Worm (Caenorhabditis elegans) whole organism, late embryonic: ENCODE measurements around the gene lipl-6.

Experiments used
- C38D4.7 ChIP-seq: fragments of 200-800 bp; sonication (Bioruptor generic); optimal IDR thresholded peaks from 2 replicates; lab custom pipeline; 2018; ENCODE audit warnings: mild to moderate bottlenecking, missing genetic modification characterization, moderate library complexity, missing compliant biosample characterization
- T23F11.4 ChIP-seq: fragments of 200-800 bp; sonication (Bioruptor generic); optimal IDR thresholded peaks from 2 replicates; lab custom pipeline; 2018; ENCODE audit warnings: mild to moderate bottlenecking, missing genetic modification characterization, missing compliant biosample characterization
- ahr-1 ChIP-seq: sonication (generic microtip); optimal IDR thresholded peaks from 2 replicates; lab custom pipeline; 2016; ENCODE audit warnings: missing genetic modification characterization, missing compliant biosample characterization
- ceh-14 ChIP-seq: sonication (generic microtip); optimal IDR thresholded peaks from 2 replicates; lab custom pipeline; 2016; ENCODE audit warnings: missing genotype, missing genetic modification characterization, missing compliant biosample characterization
- ceh-18 ChIP-seq: sonication (generic microtip); optimal IDR thresholded peaks from 2 replicates; lab custom pipeline; 2016; ENCODE audit warnings: missing genetic modification characterization, missing compliant biosample characterization
- ceh-24 ChIP-seq: sonication (generic microtip); optimal IDR thresholded peaks from 2 replicates; lab custom pipeline; 2016; ENCODE audit warnings: mild to moderate bottlenecking, missing genetic modification characterization, missing compliant biosample characterization
- ceh-30 ChIP-seq: fragments of 150-350 bp; optimal IDR thresholded peaks from 2 replicates; lab custom pipeline; 2014; ENCODE audit warnings: missing biosample characterization, missing genetic modification characterization
- ceh-34 ChIP-seq: sonication (generic microtip); optimal IDR thresholded peaks from 2 replicates; lab custom pipeline; 2016; ENCODE audit warnings: mild to moderate bottlenecking, missing genetic modification characterization, missing compliant biosample characterization
- ceh-45 ChIP-seq: fragments of 200-800 bp; sonication (Bioruptor generic); IDR thresholded peaks from 2 replicates; pipeline ENCODE4 v1.3.6; 2022; ENCODE audit warnings: missing genetic modification reagents, missing genetic modification characterization, missing compliant biosample characterization
- ceh-6 ChIP-seq: fragments of 200-800 bp; sonication (Bioruptor generic); optimal IDR thresholded peaks from 2 replicates; lab custom pipeline; 2018; ENCODE audit warnings: mild to moderate bottlenecking, missing genetic modification characterization, missing compliant biosample characterization
- ceh-9 ChIP-seq: sonication (generic microtip); optimal IDR thresholded peaks from 2 replicates; lab custom pipeline; 2016; ENCODE audit warnings: mild to moderate bottlenecking, missing genetic modification characterization, inconsistent platforms, missing compliant biosample characterization
- dmd-4 ChIP-seq: sonication (generic microtip); optimal IDR thresholded peaks from 2 replicates; lab custom pipeline; 2016; ENCODE audit warnings: borderline replicate concordance, missing genetic modification characterization, missing compliant biosample characterization
- dve-1 ChIP-seq: sonication (generic microtip); optimal IDR thresholded peaks from 2 replicates; lab custom pipeline; 2017; ENCODE audit warnings: antibody characterized with exemption, mild to moderate bottlenecking, missing genetic modification characterization, missing compliant biosample characterization
- elt-4 ChIP-seq: sonication (generic microtip); optimal IDR thresholded peaks from 2 replicates; lab custom pipeline; 2016; ENCODE audit warnings: missing genetic modification characterization, missing compliant biosample characterization
- ets-4 ChIP-seq: sonication (generic microtip); optimal IDR thresholded peaks from 2 replicates; lab custom pipeline; 2016; ENCODE audit warnings: missing genetic modification characterization, missing compliant biosample characterization
- eyg-1 ChIP-seq: sonication (generic microtip); optimal IDR thresholded peaks from 2 replicates; lab custom pipeline; 2016; ENCODE audit warnings: missing genotype, missing genetic modification characterization, missing compliant biosample characterization
- fax-1 ChIP-seq: sonication (generic microtip); optimal IDR thresholded peaks from 2 replicates; lab custom pipeline; 2016; ENCODE audit warnings: missing genotype, missing genetic modification characterization, missing compliant biosample characterization
- fkh-10 ChIP-seq: fragments of 150-350 bp; optimal IDR thresholded peaks from 2 replicates; lab custom pipeline; 2014; ENCODE audit warnings: missing biosample characterization, missing genetic modification reagents, missing genetic modification characterization
- gmeb-2 ChIP-seq: sonication (generic microtip); optimal IDR thresholded peaks from 2 replicates; lab custom pipeline; 2016; ENCODE audit warnings: missing genetic modification characterization, inconsistent platforms, missing compliant biosample characterization
- hlh-13 ChIP-seq: fragments of 200-800 bp; sonication (Bioruptor generic); optimal IDR thresholded peaks from 2 replicates; lab custom pipeline; 2018; ENCODE audit warnings: mild to moderate bottlenecking, missing genetic modification characterization, missing compliant biosample characterization
- hlh-15 ChIP-seq: sonication (generic microtip); optimal IDR thresholded peaks from 2 replicates; lab custom pipeline; 2016; ENCODE audit warnings: missing genetic modification characterization, missing compliant biosample characterization
- hlh-30 ChIP-seq: sonication (generic microtip); optimal IDR thresholded peaks from 2 replicates; lab custom pipeline; 2017; ENCODE audit warnings: antibody characterized with exemption, missing genetic modification characterization, missing compliant biosample characterization; ENCODE audit not compliant: insufficient read depth
- hlh-6 ChIP-seq: sonication (generic microtip); optimal IDR thresholded peaks from 2 replicates; lab custom pipeline; 2016; ENCODE audit warnings: missing genotype, missing genetic modification characterization, missing compliant biosample characterization
- hlh-8 ChIP-seq: sonication (generic microtip); optimal IDR thresholded peaks from 2 replicates; lab custom pipeline; 2016; ENCODE audit warnings: missing genotype, missing genetic modification characterization, missing compliant biosample characterization
- lin-11 ChIP-seq: fragments of 200-800 bp; sonication (Bioruptor generic); optimal IDR thresholded peaks from 2 replicates; lab custom pipeline; 2018; ENCODE audit warnings: mild to moderate bottlenecking, missing genetic modification characterization, missing compliant biosample characterization
- madf-2 ChIP-seq: sonication (generic microtip); optimal IDR thresholded peaks from 2 replicates; lab custom pipeline; 2017; ENCODE audit warnings: missing genetic modification characterization, missing compliant biosample characterization
- nhr-11 ChIP-seq: fragments of 150-350 bp; optimal IDR thresholded peaks from 2 replicates; lab custom pipeline; 2014; ENCODE audit warnings: missing biosample characterization, missing genetic modification characterization
- pag-3 ChIP-seq: sonication (generic microtip); optimal IDR thresholded peaks from 2 replicates; lab custom pipeline; 2016; ENCODE audit warnings: missing compliant biosample characterization, missing genetic modification characterization, borderline replicate concordance
- pax-1 ChIP-seq: fragments of 150-350 bp; optimal IDR thresholded peaks from 2 replicates; lab custom pipeline; 2014; ENCODE audit warnings: missing biosample characterization, missing genetic modification characterization
- pha-2 ChIP-seq: sonication (generic microtip); optimal IDR thresholded peaks from 2 replicates; lab custom pipeline; 2017; ENCODE audit warnings: mild to moderate bottlenecking, missing genetic modification characterization, missing compliant biosample characterization
- pros-1 ChIP-seq: fragments of 150-350 bp; optimal IDR thresholded peaks from 2 replicates; lab custom pipeline; 2014; ENCODE audit warnings: missing biosample characterization, missing genetic modification reagents, missing genetic modification characterization
- rnt-1 ChIP-seq: sonication (generic microtip); optimal IDR thresholded peaks from 2 replicates; lab custom pipeline; 2016; ENCODE audit warnings: missing genetic modification characterization, missing compliant biosample characterization
- sox-2 ChIP-seq: fragments of 200-800 bp; sonication (Bioruptor generic); IDR thresholded peaks from 2 replicates; pipeline ENCODE4 v1.3.6; 2022; ENCODE audit warnings: missing genetic modification reagents, missing genetic modification characterization, missing compliant biosample characterization
- syd-9 ChIP-seq: sonication (generic microtip); optimal IDR thresholded peaks from 2 replicates; lab custom pipeline; 2016; ENCODE audit warnings: mild to moderate bottlenecking, missing genetic modification characterization, moderate library complexity, missing compliant biosample characterization
- tbx-2 ChIP-seq: sonication (generic microtip); optimal IDR thresholded peaks from 2 replicates; lab custom pipeline; 2016; ENCODE audit warnings: missing genetic modification characterization, missing compliant biosample characterization
- ttx-3 ChIP-seq: sonication (generic microtip); optimal IDR thresholded peaks from 2 replicates; lab custom pipeline; 2016; ENCODE audit warnings: missing genetic modification reagents, missing genetic modification characterization, missing compliant biosample characterization
- unc-3 ChIP-seq, 2 experiments: fragments of 200-800 bp in 1 of 2; sonication (Bioruptor generic) in 1 of 2; sonication (generic microtip) in 1 of 2; conservative IDR thresholded peaks in 1 of 2; optimal IDR thresholded peaks in 1 of 2; 2 replicates each; pipeline versions ENCODE4 v1.3.6 to Lab custom; 2016 to 2022; ENCODE audit warnings: missing compliant biosample characterization in 2 of 2, missing genetic modification characterization in 2 of 2, missing genetic modification reagents in 1 of 2
- unc-42 ChIP-seq: sonication (generic microtip); optimal IDR thresholded peaks from 2 replicates; lab custom pipeline; 2016; ENCODE audit warnings: missing genotype, missing genetic modification characterization, missing compliant biosample characterization
- unc-55 ChIP-seq: sonication (generic microtip); optimal IDR thresholded peaks from 2 replicates; lab custom pipeline; 2017; ENCODE audit warnings: missing biosample characterization, missing genetic modification reagents, missing genetic modification characterization
- unc-86 ChIP-seq: sonication (generic microtip); optimal IDR thresholded peaks from 2 replicates; lab custom pipeline; 2016; ENCODE audit warnings: missing genetic modification characterization, missing compliant biosample characterization
- zip-5 ChIP-seq: sonication (generic microtip); optimal IDR thresholded peaks from 2 replicates; lab custom pipeline; 2016; ENCODE audit warnings: missing genetic modification characterization, missing compliant biosample characterization

Gene lipl-6

DNA sequence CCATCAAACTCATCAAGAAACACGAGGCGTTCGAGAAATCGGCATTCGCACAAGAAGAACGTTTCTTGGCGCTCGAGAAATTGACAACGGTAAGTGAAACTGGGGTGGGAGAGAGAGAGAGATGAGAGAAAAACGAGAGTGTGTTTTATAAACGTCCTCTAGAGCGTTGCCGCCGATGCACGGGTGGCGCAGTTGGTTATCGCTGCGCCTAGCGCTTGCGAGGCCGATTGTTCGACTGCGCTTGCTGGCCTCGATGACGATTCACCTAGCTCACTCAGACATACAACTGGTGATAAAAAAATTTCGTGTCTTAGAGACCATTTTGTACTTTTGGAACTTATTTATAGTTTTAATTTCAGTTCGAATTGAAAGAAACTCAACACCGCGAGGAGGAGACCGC lies 45.3 kb downstream of the lipl-6 start (continued):
- TF ChIP-seq gmeb-2: peak; percentile 73
- peak; percentile 61 for TF ChIP-seq ceh-24 (tag; lab: Kevin White, UChicago)
- TF ChIP-seq hlh-15: peak; percentile 37
- peak; percentile 50 for TF ChIP-seq ahr-1
- TF ChIP-seq ets-4 (tag; lab: Kevin White, UChicago): no peak
- TF ChIP-seq ceh-18 (tag; lab: Kevin White, UChicago): peak; percentile 74
- TF ChIP-seq tbx-2 (tag; lab: Kevin White, UChicago): peak; percentile 52
- peak; percentile 75 for TF ChIP-seq madf-2 (tag; lab: Kevin White, UChicago)
- TF ChIP-seq pag-3 (tag; lab: Kevin White, UChicago): no peak
- peak; percentile 56 for TF ChIP-seq eyg-1 (tag; lab: Kevin White, UChicago)
- peak; percentile 78 for TF ChIP-seq unc-86 (tag; lab: Kevin White, UChicago)
- TF ChIP-seq pax-1: no peak
- no peak for TF ChIP-seq pros-1 (tag; lab: Kevin White, UChicago)
- peak; percentile 56 for TF ChIP-seq unc-42
- peak; percentile 70 for TF ChIP-seq pha-2
- peak; percentile 62 for TF ChIP-seq T23F11.4 (GFP tag; lab: Kevin White, UChicago)
- TF ChIP-seq zip-5: peak; percentile 52
- peak; percentile 58 for TF ChIP-seq hlh-8
- peak; percentile 47; the same call in 1 of the 2 replicates for TF ChIP-seq sox-2 (GFP tag; lab: Robert Waterston, UW)
- TF ChIP-seq dmd-4: no peak
- TF ChIP-seq lin-11 (tag; lab: Kevin White, UChicago): peak; percentile 71
- peak; percentile 83 for TF ChIP-seq ceh-34
- TF ChIP-seq ceh-14: peak; percentile 73
- TF ChIP-seq hlh-6 (tag; lab: Kevin White, UChicago): peak; percentile 84

DNA sequence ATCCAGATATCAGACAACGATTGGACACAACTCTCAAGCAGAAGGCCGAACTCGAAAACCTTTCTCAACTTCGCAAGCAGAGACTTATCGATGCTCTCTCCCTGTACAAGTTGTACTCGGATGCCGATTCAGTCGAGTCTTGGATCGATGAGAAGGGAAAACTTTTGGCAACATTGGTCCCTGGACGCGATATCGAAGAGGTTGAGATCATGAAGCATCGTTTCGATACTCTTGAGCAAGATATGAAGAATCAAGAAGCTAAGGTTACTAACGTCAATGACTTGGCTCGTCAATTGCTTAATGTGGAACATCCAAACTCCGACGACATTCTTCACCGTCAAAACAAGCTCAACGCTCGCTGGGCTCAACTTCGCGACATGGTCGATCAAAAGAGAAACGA lies 49.0 kb downstream of the lipl-6 start:
- no peak for TF ChIP-seq T23F11.4 (GFP tag; lab: Kevin White, UChicago)
- no peak for TF ChIP-seq hlh-13 (GFP tag; lab: Kevin White, UChicago)
- TF ChIP-seq fkh-10 (GFP tag; lab: Kevin White, UChicago): no peak
- TF ChIP-seq nhr-11 (tag; lab: Kevin White, UChicago): no peak
- no peak for TF ChIP-seq pha-2
- TF ChIP-seq C38D4.7 (GFP tag; lab: Kevin White, UChicago): no peak
- TF ChIP-seq hlh-30 (tag; lab: Kevin White, UChicago): no peak
- no peak for TF ChIP-seq hlh-8
- no peak for TF ChIP-seq unc-86 (tag; lab: Kevin White, UChicago)
- TF ChIP-seq fax-1 (tag; lab: Kevin White, UChicago): no peak
- no peak for TF ChIP-seq unc-3 (GFP tag; conservative IDR thresholded peaks at IDR 0.05; lab: Robert Waterston, UW)
- no peak for TF ChIP-seq unc-3 (tag; optimal IDR thresholded peaks at IDR 0.05; lab: Kevin White, UChicago)
- TF ChIP-seq ceh-9 (tag; lab: Kevin White, UChicago): no peak
- TF ChIP-seq unc-55: no peak
- TF ChIP-seq ceh-6 (GFP tag; lab: Kevin White, UChicago): no peak
- TF ChIP-seq ceh-30 (tag; lab: Kevin White, UChicago): no peak
- no peak for TF ChIP-seq rnt-1 (tag; lab: Kevin White, UChicago)
- TF ChIP-seq gmeb-2: no peak
- TF ChIP-seq ceh-45 (GFP tag; lab: Robert Waterston, UW): no peak
- TF ChIP-seq dve-1 (tag; lab: Kevin White, UChicago): no peak
- no peak for TF ChIP-seq ttx-3
- TF ChIP-seq, all 69 proteins: peak for 0

DNA sequence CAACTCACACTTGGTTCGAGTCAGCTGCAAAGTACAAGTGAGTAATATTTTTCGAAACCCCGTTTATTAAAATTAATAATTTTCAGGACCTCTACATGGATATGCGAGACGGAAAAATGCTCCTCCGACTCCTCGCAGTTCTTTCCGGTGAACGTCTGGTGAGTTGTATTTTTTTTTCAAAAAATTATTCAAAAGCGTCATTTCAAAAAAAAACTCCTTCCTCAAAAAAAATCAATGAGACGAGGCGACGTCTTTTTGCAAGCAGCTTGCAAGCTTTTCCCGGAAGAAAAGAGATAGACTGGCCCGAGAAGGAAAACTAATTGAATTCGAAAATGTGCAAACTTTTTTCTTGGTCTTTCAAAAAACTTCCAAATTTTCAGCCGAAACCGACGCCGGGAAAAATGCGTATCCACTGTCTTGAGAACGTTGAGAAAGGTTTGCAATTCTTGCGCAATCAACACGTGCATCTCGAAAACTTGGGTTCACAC lies 51.6 kb downstream of the lipl-6 start:
- TF ChIP-seq pax-1 (no peak), syd-9 (no peak), unc-42 (peak; percentile 57), hlh-15 (no peak), elt-4 (tag; lab: Kevin White, UChicago) (no peak), hlh-8 (no peak), pha-2 (no peak)
